Worm (Caenorhabditis elegans): ENCODE measurements around the gene C02B8.12.

DNA sequence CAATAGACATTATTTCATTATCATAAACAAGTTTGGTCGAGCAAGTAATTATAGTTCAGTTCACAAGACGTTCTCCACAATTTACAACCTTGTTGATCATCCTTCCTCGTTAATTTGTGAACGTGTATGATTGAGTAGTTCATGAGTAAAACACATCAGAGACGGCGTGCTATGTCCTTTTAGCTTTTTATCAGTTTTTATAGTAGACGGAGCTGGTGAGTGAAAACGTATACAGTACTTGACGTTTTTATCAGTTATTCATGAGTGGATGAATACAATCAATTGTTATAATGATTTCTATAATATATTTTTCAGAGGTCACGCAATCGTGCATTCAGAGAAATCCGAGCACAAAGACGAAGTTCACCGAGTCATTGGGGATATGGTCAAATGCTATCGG is 44.3 kb downstream of the C02B8.12 start:
- TF ChIP-seq elt-2 (tag; optimal IDR thresholded peaks at IDR 0.05) (no peak), F13H6.1 (tag; optimal IDR thresholded peaks at IDR 0.05) (no peak), nhr-11 (tag; optimal IDR thresholded peaks at IDR 0.05) (no peak), unc-86 (tag; optimal IDR thresholded peaks at IDR 0.05) (no peak), ama-1 (optimal IDR thresholded peaks at IDR 0.05) (no peak), pha-4 (tag; optimal IDR thresholded peaks at IDR 0.05) (no peak), gmeb-2 (tag; optimal IDR thresholded peaks at IDR 0.05) (no peak), pros-1 (tag; optimal IDR thresholded peaks at IDR 0.05) (no peak), pha-2 (tag; optimal IDR thresholded peaks at IDR 0.05) (no peak), npax-4 (tag; optimal IDR thresholded peaks at IDR 0.05) (no peak), C38D4.7 (GFP tag; optimal IDR thresholded peaks at IDR 0.05) (no peak), hlh-30 (tag; optimal IDR thresholded peaks at IDR 0.05; ENCODE audit: insufficient read depth) (no peak), tbx-2 (tag; optimal IDR thresholded peaks at IDR 0.05) (no peak), eyg-1 (tag; optimal IDR thresholded peaks at IDR 0.05) (no peak)

Data from whole organism, late embryonic.